Fruit fly (Drosophila melanogaster): ENCODE results near the gene CG44174.

CG44174 gene

dm6 chr3R:19282832-19283231, 14.7 kb downstream of the CG44174 start:
- TF ChIP-seq CG17801 (GFP tag; optimal IDR thresholded peaks at IDR 0.05; ENCODE audit: partially characterized antibody), result no peak

dm6 chr3R:19282240-19282639, 15.3 kb downstream of the CG44174 start:
- no peak for TF ChIP-seq CG17801 (GFP tag; optimal IDR thresholded peaks at IDR 0.05; ENCODE audit: partially characterized antibody)

dm6 chr3R:19276135-19276534, 21.4 kb downstream of the CG44174 start:
- TF ChIP-seq CG17801 (GFP tag; optimal IDR thresholded peaks at IDR 0.05; ENCODE audit: partially characterized antibody), result no peak

dm6 chr3R:19274028-19274427, 23.5 kb downstream of the CG44174 start:
- no peak for TF ChIP-seq CG17801 (GFP tag; optimal IDR thresholded peaks at IDR 0.05; ENCODE audit: partially characterized antibody)

dm6 chr3R:19271125-19271524, 26.4 kb downstream of the CG44174 start:
- no peak for TF ChIP-seq CG17801 (GFP tag; optimal IDR thresholded peaks at IDR 0.05; ENCODE audit: partially characterized antibody)

dm6 chr3R:19264789-19265188, 32.7 kb downstream of the CG44174 start:
- TF ChIP-seq CG17801 (GFP tag; optimal IDR thresholded peaks at IDR 0.05; ENCODE audit: partially characterized antibody), result no peak

dm6 chr3R:19256477-19256876, 41.0 kb downstream of the CG44174 start, which contains the start of gene CG14280:
TSS of gene CG14280 (plus strand) at chr3R:19256777.
- no peak for TF ChIP-seq CG17801 (GFP tag; optimal IDR thresholded peaks at IDR 0.05; ENCODE audit: partially characterized antibody)

dm6 chr3R:19255255-19255654, 42.2 kb downstream of the CG44174 start:
- TF ChIP-seq CG17801 (GFP tag; optimal IDR thresholded peaks at IDR 0.05; ENCODE audit: partially characterized antibody), result no peak

dm6 chr3R:19253975-19254374, 43.5 kb downstream of the CG44174 start:
- TF ChIP-seq CG17801 (GFP tag; optimal IDR thresholded peaks at IDR 0.05; ENCODE audit: partially characterized antibody), result no peak

- TF ChIP-seq CG17801 (GFP tag; optimal IDR thresholded peaks at IDR 0.05; ENCODE audit: partially characterized antibody), result no peak
Measured at dm6 chr3R:19250063-19250462, 47.4 kb downstream of the CG44174 start.

dm6 chr3R:19248036-19248435, 49.5 kb downstream of the CG44174 start, which contains the start of gene CG5217:
TSS of gene CG5217 (minus strand) at chr3R:19248136.
- TF ChIP-seq CG17801 (GFP tag; optimal IDR thresholded peaks at IDR 0.05; ENCODE audit: partially characterized antibody), result no peak

Data from ovary, adult (tissue).